Fruit fly (Drosophila melanogaster) whole organism, prepupa: ENCODE data around the gene SLIRP2.

Experiments
- Blimp-1 ChIP-seq: fragments of 200-800 bp; sonication (Bioruptor generic); optimal IDR thresholded peaks from 3 replicates; lab custom pipeline; 2017; ENCODE audit warnings: missing biosample characterization, missing genetic modification characterization, mild to moderate bottlenecking, moderate library complexity, missing genetic modification reagents
- CG10631 ChIP-seq: fragments of 200-800 bp; sonication (Bioruptor generic); optimal IDR thresholded peaks from 2 replicates; lab custom pipeline; 2016; ENCODE audit warnings: missing biosample characterization, missing genetic modification characterization
- CG10669 ChIP-seq: fragments of 200-800 bp; sonication (Bioruptor generic); optimal IDR thresholded peaks from 3 replicates; lab custom pipeline; 2018; ENCODE audit warnings: missing biosample characterization, mild to moderate bottlenecking, missing genetic modification characterization, moderate library complexity
- CG11294 ChIP-seq: fragments of 200-800 bp; sonication (Bioruptor generic); IDR thresholded peaks from 2 replicates; pipeline ENCODE4 v1.3.6; 2022; ENCODE audit warnings: missing biosample characterization, missing genetic modification characterization
- CG11762 ChIP-seq: fragments of 200-800 bp; sonication (Bioruptor generic); optimal IDR thresholded peaks from 3 replicates; lab custom pipeline; 2016; ENCODE audit warnings: missing biosample characterization, missing genetic modification characterization; ENCODE audit not compliant: insufficient read depth
- CG11902 ChIP-seq: fragments of 200-800 bp; sonication (Bioruptor generic); optimal IDR thresholded peaks from 3 replicates; lab custom pipeline; 2016; ENCODE audit warnings: missing biosample characterization, missing genetic modification characterization
- CG1621 ChIP-seq: fragments of 200-800 bp; sonication (Bioruptor generic); optimal IDR thresholded peaks from 3 replicates; lab custom pipeline; 2018; ENCODE audit warnings: missing biosample characterization, mild to moderate bottlenecking, missing genetic modification characterization
- CG16779 ChIP-seq: fragments of 200-800 bp; sonication (Bioruptor generic); optimal IDR thresholded peaks from 3 replicates; lab custom pipeline; 2017; ENCODE audit warnings: missing biosample characterization, mild to moderate bottlenecking, missing genetic modification characterization
- CG3032 ChIP-seq: fragments of 200-800 bp; optimal IDR thresholded peaks from 2 replicates; lab custom pipeline; 2019; ENCODE audit warnings: missing biosample characterization, mild to moderate bottlenecking, missing genetic modification characterization, moderate library complexity
- CG31627 ChIP-seq: fragments of 200-800 bp; sonication (Bioruptor generic); optimal IDR thresholded peaks from 3 replicates; lab custom pipeline; 2016; ENCODE audit warnings: missing biosample characterization, missing genetic modification characterization
- CG32006 ChIP-seq: fragments of 200-800 bp; sonication (Bioruptor generic); optimal IDR thresholded peaks from 3 replicates; lab custom pipeline; 2017; ENCODE audit warnings: missing biosample characterization, mild to moderate bottlenecking, missing genetic modification characterization
- CG34406 ChIP-seq: fragments of 200-800 bp; sonication (Bioruptor generic); optimal IDR thresholded peaks from 3 replicates; lab custom pipeline; 2016; ENCODE audit warnings: missing biosample characterization, missing genetic modification characterization
- CG3919 ChIP-seq: fragments of 200-800 bp; sonication (Bioruptor generic); optimal IDR thresholded peaks from 3 replicates; lab custom pipeline; 2016; ENCODE audit warnings: missing biosample characterization, missing genetic modification characterization
- CG4318 ChIP-seq: fragments of 200-800 bp; sonication (Bioruptor generic); optimal IDR thresholded peaks from 3 replicates; lab custom pipeline; 2017; ENCODE audit warnings: missing biosample characterization, mild to moderate bottlenecking, missing genetic modification characterization
- CG6276 ChIP-seq: fragments of 200-800 bp; sonication (Bioruptor generic); optimal IDR thresholded peaks from 2 replicates; lab custom pipeline; 2017; ENCODE audit warnings: missing biosample characterization, mild to moderate bottlenecking, missing genetic modification characterization
- CG6792 ChIP-seq: fragments of 200-800 bp; sonication (Bioruptor generic); optimal IDR thresholded peaks from 3 replicates; lab custom pipeline; 2016; ENCODE audit warnings: missing biosample characterization, missing genetic modification characterization
- CG7368 ChIP-seq: fragments of 200-800 bp; sonication (Bioruptor generic); optimal IDR thresholded peaks from 3 replicates; lab custom pipeline; 2016; ENCODE audit warnings: missing biosample characterization, missing genetic modification characterization
- CG8119 ChIP-seq: fragments of 200-800 bp; sonication (Bioruptor generic); IDR thresholded peaks from 3 replicates; pipeline ENCODE4 v1.3.6; 2022; ENCODE audit warnings: missing biosample characterization, missing genetic modification characterization
- CG8319 ChIP-seq: fragments of 200-800 bp; sonication (Bioruptor generic); optimal IDR thresholded peaks from 3 replicates; lab custom pipeline; 2016; ENCODE audit warnings: missing biosample characterization, missing genetic modification characterization
- CG8632 ChIP-seq: fragments of 200-800 bp; sonication (Bioruptor generic); optimal IDR thresholded peaks from 3 replicates; lab custom pipeline; 2016; ENCODE audit warnings: missing biosample characterization, missing genetic modification characterization
- Eip75B ChIP-seq: fragments of 200-800 bp; sonication (Bioruptor generic); optimal IDR thresholded peaks from 3 replicates; lab custom pipeline; 2016; ENCODE audit warnings: missing biosample characterization, missing genetic modification characterization
- Eip78C ChIP-seq: fragments of 200-800 bp; sonication (Bioruptor generic); peaks from one replicate; lab custom pipeline; 2016; ENCODE audit warnings: missing biosample characterization, missing genetic modification characterization
- Ets21C ChIP-seq: fragments of 200-800 bp; sonication (Bioruptor generic); optimal IDR thresholded peaks from 3 replicates; lab custom pipeline; 2016; ENCODE audit warnings: missing biosample characterization, missing genetic modification characterization
- Ets96B ChIP-seq: fragments of 200-800 bp; optimal IDR thresholded peaks from 2 replicates; lab custom pipeline; 2019; ENCODE audit warnings: missing biosample characterization, mild to moderate bottlenecking, missing genetic modification characterization, moderate library complexity
- Gug ChIP-seq: fragments of 200-800 bp; sonication (Bioruptor generic); IDR thresholded peaks from 2 replicates; pipeline ENCODE4 v1.3.6; 2022; ENCODE audit warnings: missing biosample characterization, missing genetic modification characterization
- Hr38 ChIP-seq: sonication (Bioruptor generic); optimal IDR thresholded peaks from 2 replicates; lab custom pipeline; 2016; ENCODE audit warnings: missing biosample characterization, missing genetic modification characterization
- Hr39 ChIP-seq: fragments of 200-800 bp; sonication (Bioruptor generic); optimal IDR thresholded peaks from 2 replicates; lab custom pipeline; 2016; ENCODE audit warnings: missing biosample characterization, missing genetic modification characterization
- Hr4 ChIP-seq: fragments of 200-800 bp; sonication (Bioruptor generic); optimal IDR thresholded peaks from 3 replicates; lab custom pipeline; 2016; ENCODE audit warnings: missing biosample characterization, missing genetic modification characterization
- Lpt ChIP-seq: fragments of 200-800 bp; sonication (Bioruptor generic); optimal IDR thresholded peaks from 3 replicates; lab custom pipeline; 2016; ENCODE audit warnings: missing biosample characterization, missing genetic modification characterization
- Met ChIP-seq: fragments of 200-800 bp; sonication (Bioruptor generic); optimal IDR thresholded peaks from 3 replicates; lab custom pipeline; 2016; ENCODE audit warnings: missing biosample characterization, missing genetic modification characterization
- OdsH ChIP-seq: fragments of 200-800 bp; sonication (Bioruptor generic); optimal IDR thresholded peaks from 3 replicates; lab custom pipeline; 2016; ENCODE audit warnings: missing biosample characterization, missing genetic modification characterization
- Sox102F ChIP-seq: fragments of 200-800 bp; sonication (Bioruptor generic); optimal IDR thresholded peaks from 2 replicates; lab custom pipeline; 2016; ENCODE audit warnings: missing biosample characterization, mild to moderate bottlenecking, missing genetic modification characterization
- Sox14 ChIP-seq: fragments of 200-800 bp; sonication (Bioruptor generic); optimal IDR thresholded peaks from 3 replicates; lab custom pipeline; 2016; ENCODE audit warnings: missing biosample characterization, missing genetic modification characterization
- achi ChIP-seq: fragments of 200-800 bp; sonication (Bioruptor generic); optimal IDR thresholded peaks from 3 replicates; lab custom pipeline; 2016; ENCODE audit warnings: missing biosample characterization, missing genetic modification characterization
- cyc ChIP-seq: fragments of 200-800 bp; sonication (Bioruptor generic); optimal IDR thresholded peaks from 3 replicates; lab custom pipeline; 2016; ENCODE audit warnings: missing biosample characterization, missing genetic modification characterization
- eg ChIP-seq: fragments of 200-800 bp; sonication (Bioruptor generic); IDR thresholded peaks from 3 replicates; pipeline ENCODE4 v1.3.6; 2022; ENCODE audit warnings: missing biosample characterization, missing genetic modification characterization
- esn ChIP-seq: fragments of 200-800 bp; sonication (Bioruptor generic); optimal IDR thresholded peaks from 2 replicates; lab custom pipeline; 2016; ENCODE audit warnings: missing biosample characterization, mild to moderate bottlenecking, missing genetic modification characterization, moderate library complexity
- fd59A ChIP-seq: fragments of 200-800 bp; sonication (Bioruptor generic); optimal IDR thresholded peaks from 2 replicates; lab custom pipeline; 2017; ENCODE audit warnings: missing biosample characterization, mild to moderate bottlenecking, missing genetic modification characterization, missing genetic modification reagents
- fkh ChIP-seq: fragments of 200-800 bp; sonication (Bioruptor generic); optimal IDR thresholded peaks from 3 replicates; lab custom pipeline; 2017; ENCODE audit warnings: missing biosample characterization, mild to moderate bottlenecking, missing genetic modification characterization, moderate library complexity
- lz ChIP-seq: fragments of 200-800 bp; sonication (Bioruptor generic); optimal IDR thresholded peaks from 3 replicates; lab custom pipeline; 2016; ENCODE audit warnings: missing biosample characterization, missing genetic modification characterization
- net ChIP-seq: fragments of 200-800 bp; sonication (Bioruptor generic); optimal IDR thresholded peaks from 3 replicates; lab custom pipeline; 2016; ENCODE audit warnings: missing biosample characterization, missing genetic modification characterization
- spab ChIP-seq: fragments of 200-800 bp; sonication (Bioruptor generic); optimal IDR thresholded peaks from 2 replicates; lab custom pipeline; 2017; ENCODE audit warnings: missing biosample characterization, mild to moderate bottlenecking, missing genetic modification characterization, missing genetic modification reagents
- ss ChIP-seq, 2 experiments: fragments of 200-800 bp; sonication (Bioruptor generic); optimal IDR thresholded peaks; 2 replicates in 1 of 2; 3 replicates in 1 of 2; lab custom pipeline; 2017 to 2018; ENCODE audit warnings: mild to moderate bottlenecking in 2 of 2, missing biosample characterization in 2 of 2, missing genetic modification characterization in 2 of 2, moderate library complexity in 1 of 2
- svp ChIP-seq: fragments of 200-800 bp; sonication (Bioruptor generic); peaks from one replicate; lab custom pipeline; 2016; ENCODE audit warnings: missing biosample characterization, missing genetic modification characterization
- topi ChIP-seq: fragments of 200-800 bp; sonication (Bioruptor generic); optimal IDR thresholded peaks from 3 replicates; lab custom pipeline; 2016; ENCODE audit warnings: missing biosample characterization, missing genetic modification characterization
- vri ChIP-seq: fragments of 200-800 bp; sonication (Bioruptor generic); optimal IDR thresholded peaks from 3 replicates; lab custom pipeline; 2016; ENCODE audit warnings: missing biosample characterization, mild to moderate bottlenecking, missing genetic modification characterization

Gene SLIRP2

dm6 chr3R:8642376-8642966, 8.4 kb upstream of the SLIRP2 start:
- TF ChIP-seq CG8632 (GFP tag; lab: Kevin White, UChicago): no peak
- no peak for TF ChIP-seq Met (GFP tag; lab: Kevin White, UChicago)
- TF ChIP-seq CG8119: no peak
- TF ChIP-seq Ets21C (GFP tag; lab: Kevin White, UChicago): no peak
- peak; percentile 57 for TF ChIP-seq Eip78C
- no peak for TF ChIP-seq Hr39
- no peak for TF ChIP-seq net (GFP tag; lab: Kevin White, UChicago)
- no peak for TF ChIP-seq lz (GFP tag; lab: Kevin White, UChicago)
- no peak for TF ChIP-seq Sox102F (GFP tag; lab: Kevin White, UChicago)
- TF ChIP-seq topi: no peak
- peak; percentile 85 for TF ChIP-seq vri (GFP tag; lab: Kevin White, UChicago)
- no peak for TF ChIP-seq Blimp-1 (GFP tag; lab: Kevin White, UChicago)
- no peak for TF ChIP-seq CG11902 (GFP tag; lab: Kevin White, UChicago)
- TF ChIP-seq OdsH (GFP tag; lab: Kevin White, UChicago): no peak
- no peak for TF ChIP-seq achi (GFP tag; lab: Kevin White, UChicago)
- TF ChIP-seq svp (GFP tag; lab: Kevin White, UChicago): peak; percentile 59
- TF ChIP-seq CG3919 (GFP tag; lab: Kevin White, UChicago): no peak
- no peak for TF ChIP-seq CG34406
- no peak for TF ChIP-seq spab (GFP tag; lab: Kevin White, UChicago)
- no peak for TF ChIP-seq ss (GFP tag; optimal IDR thresholded peaks at IDR 0.05; lab: Kevin White, UChicago)
- TF ChIP-seq CG10631 (GFP tag; lab: Kevin White, UChicago): no peak
- TF ChIP-seq Eip75B (GFP tag; lab: Kevin White, UChicago): no peak
- TF ChIP-seq CG11294 (GFP tag; lab: Robert Waterston, UW): no peak
- TF ChIP-seq CG6276 (GFP tag; lab: Kevin White, UChicago): peak; percentile 14
- no peak for TF ChIP-seq fkh
- no peak for TF ChIP-seq Lpt
- TF ChIP-seq CG16779: no peak
- TF ChIP-seq, all 60 proteins: peak for 4

- TF ChIP-seq cyc (GFP tag; lab: Kevin White, UChicago) (no peak), svp (GFP tag; lab: Kevin White, UChicago) (peak; percentile 25), Ets96B (no peak), CG4318 (no peak), Eip78C (peak; percentile 25), Hr39 (peak; percentile 14), eg (peak; percentile 21; the same call in 1 of the 3 replicates), CG7368 (GFP tag; lab: Kevin White, UChicago) (no peak)
Observed at dm6 chr3R:8645580-8646220, 5.2 kb upstream of the SLIRP2 start, which contains the start of gene Cyp313b1. Gene Cyp313b1 (minus strand): TSS chr3R:8645650.

- TF ChIP-seq Gug (peak; percentile 67), fd59A (no peak), Sox14 (peak; percentile 85), CG32006 (GFP tag; lab: Kevin White, UChicago) (peak; percentile 70), Hr39 (peak; percentile 86), CG3032 (tag; lab: Kevin White, UChicago) (peak; percentile 53), esn (GFP tag; lab: Kevin White, UChicago) (peak; percentile 85), CG8119 (peak; percentile 53; the same call in 1 of the 3 replicates), CG7368 (GFP tag; lab: Kevin White, UChicago) (peak; percentile 69), Ets21C (GFP tag; lab: Kevin White, UChicago) (peak; percentile 79), CG1621 (tag; lab: Kevin White, UChicago) (peak; percentile 29), CG6792 (GFP tag; lab: Kevin White, UChicago) (peak; percentile 65), ss (GFP tag; optimal IDR thresholded peaks at IDR 0.05; lab: Kevin White, UChicago) (peak in 1 of 2 experiments; percentile 15), CG10669 (GFP tag; lab: Kevin White, UChicago) (peak; percentile 39), achi (GFP tag; lab: Kevin White, UChicago) (peak; percentile 73), spab (GFP tag; lab: Kevin White, UChicago) (no peak), CG16779 (no peak), CG8319 (GFP tag; lab: Kevin White, UChicago) (peak; percentile 74), CG11762 (GFP tag; lab: Kevin White, UChicago) (peak; percentile 37), fkh (no peak), CG34406 (peak; percentile 63), CG31627 (GFP tag; lab: Kevin White, UChicago) (peak; percentile 84), Hr38 (GFP tag; lab: Kevin White, UChicago) (peak; percentile 77), CG11902 (GFP tag; lab: Kevin White, UChicago) (peak; percentile 64), vri (GFP tag; lab: Kevin White, UChicago) (peak; percentile 59), Hr4 (GFP tag; lab: Kevin White, UChicago) (peak; percentile 84)
Observed at dm6 chr3R:8652731-8653130, 1.8 kb downstream of the SLIRP2 start, which contains the start of the genes Sys1 and Dhod. Gene Sys1 (plus strand): TSS chr3R:8652821. Gene Dhod (minus strand): TSS chr3R:8652916.
